Fruit fly (Drosophila melanogaster) whole organism, embryonic: Measurements from ENCODE around the gene CG17855.

Experiments
- CG10431 ChIP-seq: fragments of 200-800 bp; sonication (Bioruptor generic); optimal IDR thresholded peaks from 3 replicates; lab custom pipeline; 2018; ENCODE audit warnings: missing biosample characterization, mild to moderate bottlenecking, missing genetic modification characterization
- CG11504 ChIP-seq: fragments of 200-800 bp; sonication (Bioruptor generic); optimal IDR thresholded peaks from 3 replicates; lab custom pipeline; 2019; ENCODE audit warnings: missing biosample characterization, mild to moderate bottlenecking, missing genetic modification characterization, moderate library complexity
- CG12391 ChIP-seq: fragments of 200-800 bp; sonication (Bioruptor generic); optimal IDR thresholded peaks from 3 replicates; lab custom pipeline; 2018; ENCODE audit warnings: missing biosample characterization, mild to moderate bottlenecking, missing genetic modification characterization, moderate library complexity
- CG12659 ChIP-seq: fragments of 200-800 bp; sonication (Bioruptor generic); optimal IDR thresholded peaks from 3 replicates; lab custom pipeline; 2017; ENCODE audit warnings: mild to moderate bottlenecking, missing biosample characterization, missing genetic modification reagents, missing genetic modification characterization
- CG13424 ChIP-seq: fragments of 200-800 bp; sonication (Bioruptor generic); optimal IDR thresholded peaks from 2 replicates; lab custom pipeline; 2019; ENCODE audit warnings: missing biosample characterization, mild to moderate bottlenecking, missing genetic modification characterization, moderate library complexity
- CG14441 ChIP-seq: fragments of 200-800 bp; sonication (Bioruptor generic); IDR thresholded peaks from 2 replicates; pipeline ENCODE4 v1.3.6; 2022; ENCODE audit warnings: missing biosample characterization, missing genetic modification characterization
- CG14860 ChIP-seq: fragments of 200-800 bp; sonication (Bioruptor generic); IDR thresholded peaks from 3 replicates; pipeline ENCODE4 v1.3.6; 2022; ENCODE audit warnings: missing biosample characterization, missing genetic modification characterization; ENCODE audit not compliant: partially characterized antibody
- CG15479 ChIP-seq: fragments of 200-800 bp; sonication (Bioruptor generic); optimal IDR thresholded peaks from 3 replicates; lab custom pipeline; 2019; ENCODE audit warnings: missing biosample characterization, mild to moderate bottlenecking, missing genetic modification characterization, moderate library complexity
- CG1603 ChIP-seq: fragments of 200-800 bp; sonication (Bioruptor generic); optimal IDR thresholded peaks from 2 replicates; lab custom pipeline; 2019; ENCODE audit warnings: missing biosample characterization, mild to moderate bottlenecking, missing genetic modification characterization, moderate library complexity
- CG17912 ChIP-seq: fragments of 200-800 bp; sonication (Bioruptor generic); optimal IDR thresholded peaks from 2 replicates; lab custom pipeline; 2018; ENCODE audit warnings: missing biosample characterization, mild to moderate bottlenecking, missing genetic modification characterization
- CG18764 ChIP-seq: fragments of 200-800 bp; sonication (Bioruptor generic); optimal IDR thresholded peaks from 3 replicates; lab custom pipeline; 2016; ENCODE audit warnings: missing biosample characterization, missing genetic modification characterization
- CG30403 ChIP-seq: fragments of 200-800 bp; sonication (Bioruptor generic); optimal IDR thresholded peaks from 3 replicates; lab custom pipeline; 2016; ENCODE audit warnings: missing biosample characterization, missing genetic modification characterization
- CG31365 ChIP-seq: fragments of 200-800 bp; sonication (Bioruptor generic); optimal IDR thresholded peaks from 2 replicates; lab custom pipeline; 2018; ENCODE audit warnings: missing biosample characterization, mild to moderate bottlenecking, missing genetic modification characterization
- CG4617 ChIP-seq: fragments of 200-800 bp; sonication (Bioruptor generic); optimal IDR thresholded peaks from 3 replicates; lab custom pipeline; 2016; ENCODE audit warnings: missing biosample characterization, missing genetic modification characterization, borderline replicate concordance
- CG6765 ChIP-seq: fragments of 200-800 bp; sonication (Bioruptor generic); optimal IDR thresholded peaks from 3 replicates; lab custom pipeline; 2017; ENCODE audit warnings: missing biosample characterization, mild to moderate bottlenecking, missing genetic modification characterization
- CG7745 ChIP-seq: fragments of 200-800 bp; sonication (Bioruptor generic); optimal IDR thresholded peaks from 2 replicates; lab custom pipeline; 2018; ENCODE audit warnings: missing biosample characterization, mild to moderate bottlenecking, missing genetic modification characterization, moderate library complexity
- CG8359 ChIP-seq: fragments of 200-800 bp; sonication (Bioruptor generic); optimal IDR thresholded peaks from 2 replicates; lab custom pipeline; 2017; ENCODE audit warnings: missing biosample characterization, mild to moderate bottlenecking, missing genetic modification characterization, borderline replicate concordance
- CG8388 ChIP-seq: fragments of 200-800 bp; sonication (Bioruptor generic); optimal IDR thresholded peaks from 2 replicates; lab custom pipeline; 2019; ENCODE audit warnings: missing biosample characterization, mild to moderate bottlenecking, missing genetic modification characterization, moderate library complexity
- CG8478 ChIP-seq: fragments of >200 bp; optimal IDR thresholded peaks from 2 replicates; lab custom pipeline; 2018
- E2f1 ChIP-seq: fragments of 200-800 bp; sonication (Bioruptor generic); IDR thresholded peaks from 2 replicates; pipeline ENCODE4 v1.3.6; 2022; ENCODE audit warnings: missing biosample characterization, missing genetic modification characterization
- GATAe ChIP-seq: fragments of 200-800 bp; sonication (Bioruptor generic); conservative IDR thresholded peaks from 2 replicates; pipeline ENCODE4 v1.3.6; 2022; ENCODE audit warnings: missing biosample characterization, missing genetic modification characterization
- Gsc ChIP-seq: fragments of 200-800 bp; sonication (Bioruptor generic); IDR thresholded peaks from 2 replicates; pipeline ENCODE4 v1.3.6; 2022; ENCODE audit warnings: missing biosample characterization, missing genetic modification characterization
- Hr78 ChIP-seq, 2 experiments: fragments of 200-800 bp in 1 of 2; fragments of >200 bp in 1 of 2; sonication (Bioruptor generic) in 1 of 2; optimal IDR thresholded peaks; 2 replicates each; lab custom pipeline; 2017 to 2019; ENCODE audit warnings: missing biosample characterization in 2 of 2, missing genetic modification characterization in 2 of 2, mild to moderate bottlenecking in 1 of 2, moderate library complexity in 1 of 2
- Lim3 ChIP-seq: fragments of 200-800 bp; sonication (Bioruptor generic); IDR thresholded peaks from 2 replicates; pipeline ENCODE4 v1.3.6; 2022; ENCODE audit warnings: missing biosample characterization, missing genetic modification characterization
- NC2β ChIP-seq: fragments of 200-800 bp; sonication (Bioruptor generic); optimal IDR thresholded peaks from 2 replicates; lab custom pipeline; 2016; ENCODE audit warnings: missing biosample characterization, missing genetic modification characterization
- Neu2 ChIP-seq: fragments of 200-800 bp; sonication (Bioruptor generic); optimal IDR thresholded peaks from 3 replicates; lab custom pipeline; 2016; ENCODE audit warnings: missing biosample characterization, missing genetic modification characterization, borderline replicate concordance
- Oaz ChIP-seq: fragments of 200-800 bp; sonication (Bioruptor generic); IDR thresholded peaks from 2 replicates; pipeline ENCODE4 v1.3.6; 2022; ENCODE audit warnings: missing biosample characterization, missing genetic modification characterization
- Opbp ChIP-seq: fragments of 200-800 bp; sonication (Bioruptor generic); IDR thresholded peaks from 3 replicates; pipeline ENCODE4 v1.3.6; 2022; ENCODE audit warnings: missing biosample characterization, missing genetic modification characterization; ENCODE audit not compliant: partially characterized antibody
- Trl ChIP-seq, 3 experiments: fragments of >200 bp in 2 of 3; fragments of 200-800 bp in 1 of 3; sonication (Bioruptor generic) in 1 of 3; optimal IDR thresholded peaks; 2 replicates in 1 of 3; 3 replicates in 2 of 3; lab custom pipeline; 2016 to 2017; ENCODE audit warnings: missing biosample characterization in 1 of 3, missing genetic modification characterization in 1 of 3
- ash1 ChIP-seq: fragments of 200-800 bp; sonication (Bioruptor generic); optimal IDR thresholded peaks from 2 replicates; lab custom pipeline; 2018; ENCODE audit warnings: missing biosample characterization, mild to moderate bottlenecking, missing genetic modification characterization
- bbx ChIP-seq: fragments of 200-800 bp; sonication (Bioruptor generic); IDR thresholded peaks from 2 replicates; pipeline ENCODE4 v1.3.6; 2022; ENCODE audit warnings: missing biosample characterization, missing genetic modification characterization; ENCODE audit not compliant: partially characterized antibody
- caup ChIP-seq: fragments of 200-800 bp; sonication (Bioruptor generic); optimal IDR thresholded peaks from 3 replicates; lab custom pipeline; 2017; ENCODE audit warnings: missing biosample characterization, mild to moderate bottlenecking, missing genetic modification characterization, moderate library complexity; ENCODE audit not compliant: severe bottlenecking
- chm ChIP-seq: fragments of 200-800 bp; sonication (Bioruptor generic); IDR thresholded peaks from 2 replicates; pipeline ENCODE4 v1.3.6; 2022; ENCODE audit warnings: missing biosample characterization, missing genetic modification characterization
- disco-r ChIP-seq: fragments of 200-800 bp; sonication (Bioruptor generic); optimal IDR thresholded peaks from 2 replicates; lab custom pipeline; 2016; ENCODE audit warnings: missing biosample characterization, missing genetic modification characterization
- gcm ChIP-seq: fragments of 200-800 bp; sonication (Bioruptor generic); optimal IDR thresholded peaks from 2 replicates; lab custom pipeline; 2019; ENCODE audit warnings: missing biosample characterization, mild to moderate bottlenecking, missing genetic modification characterization, moderate library complexity
- h ChIP-seq: fragments of >200 bp; optimal IDR thresholded peaks from 2 replicates; lab custom pipeline; 2017
- hkb ChIP-seq, 2 experiments: fragments of 200-800 bp in 1 of 2; fragments of >200 bp in 1 of 2; sonication (Bioruptor generic) in 1 of 2; IDR thresholded peaks in 1 of 2; optimal IDR thresholded peaks in 1 of 2; 2 replicates each; pipeline versions ENCODE4 v1.3.6 to Lab custom; 2017 to 2022; ENCODE audit warnings: missing biosample characterization in 1 of 2, missing genetic modification characterization in 1 of 2
- knrl ChIP-seq: fragments of 200-800 bp; sonication (Bioruptor generic); IDR thresholded peaks from 3 replicates; pipeline ENCODE4 v1.3.6; 2022; ENCODE audit warnings: missing biosample characterization, missing genetic modification characterization; ENCODE audit not compliant: partially characterized antibody
- lilli ChIP-seq: fragments of 200-800 bp; sonication (Bioruptor generic); optimal IDR thresholded peaks from 3 replicates; lab custom pipeline; 2016; ENCODE audit warnings: missing biosample characterization, missing genetic modification characterization
- prd ChIP-seq, 3 experiments: fragments of >200 bp in 2 of 3; fragments of 200-800 bp in 1 of 3; sonication (Bioruptor generic) in 1 of 3; optimal IDR thresholded peaks in 2 of 3; IDR thresholded peaks in 1 of 3; 2 replicates in 2 of 3; 3 replicates in 1 of 3; pipeline versions ENCODE4 v1.3.6 to Lab custom; 2017 to 2022; ENCODE audit warnings: missing biosample characterization in 1 of 3, missing genetic modification characterization in 1 of 3
- sens ChIP-seq: fragments of 200-800 bp; sonication (Bioruptor generic); peaks from one replicate; lab custom pipeline; 2016; ENCODE audit warnings: missing biosample characterization, missing genetic modification characterization
- sim ChIP-seq: fragments of 200-800 bp; sonication (Bioruptor generic); IDR thresholded peaks from 2 replicates; pipeline ENCODE4 v1.3.6; 2022; ENCODE audit warnings: missing biosample characterization, missing genetic modification characterization
- so ChIP-seq: fragments of 200-800 bp; sonication (Bioruptor generic); IDR thresholded peaks from 3 replicates; pipeline ENCODE4 v1.3.6; 2022; ENCODE audit warnings: missing biosample characterization, missing genetic modification characterization
- tgo ChIP-seq: fragments of 200-800 bp; sonication (Bioruptor generic); IDR thresholded peaks from 3 replicates; pipeline ENCODE4 v1.3.6; 2022; ENCODE audit warnings: missing biosample characterization, missing genetic modification characterization
- tll ChIP-seq, 2 experiments: fragments of 200-800 bp in 1 of 2; fragments of >200 bp in 1 of 2; sonication (Bioruptor generic) in 1 of 2; optimal IDR thresholded peaks; 2 replicates each; lab custom pipeline; 2017 to 2019; ENCODE audit warnings: missing biosample characterization in 2 of 2, missing genetic modification characterization in 2 of 2, mild to moderate bottlenecking in 1 of 2, moderate library complexity in 1 of 2
- wek ChIP-seq: fragments of 200-800 bp; sonication (Bioruptor generic); optimal IDR thresholded peaks from 3 replicates; lab custom pipeline; 2018; ENCODE audit warnings: missing biosample characterization, mild to moderate bottlenecking, missing genetic modification characterization, moderate library complexity

The CG17855 gene

DNA sequence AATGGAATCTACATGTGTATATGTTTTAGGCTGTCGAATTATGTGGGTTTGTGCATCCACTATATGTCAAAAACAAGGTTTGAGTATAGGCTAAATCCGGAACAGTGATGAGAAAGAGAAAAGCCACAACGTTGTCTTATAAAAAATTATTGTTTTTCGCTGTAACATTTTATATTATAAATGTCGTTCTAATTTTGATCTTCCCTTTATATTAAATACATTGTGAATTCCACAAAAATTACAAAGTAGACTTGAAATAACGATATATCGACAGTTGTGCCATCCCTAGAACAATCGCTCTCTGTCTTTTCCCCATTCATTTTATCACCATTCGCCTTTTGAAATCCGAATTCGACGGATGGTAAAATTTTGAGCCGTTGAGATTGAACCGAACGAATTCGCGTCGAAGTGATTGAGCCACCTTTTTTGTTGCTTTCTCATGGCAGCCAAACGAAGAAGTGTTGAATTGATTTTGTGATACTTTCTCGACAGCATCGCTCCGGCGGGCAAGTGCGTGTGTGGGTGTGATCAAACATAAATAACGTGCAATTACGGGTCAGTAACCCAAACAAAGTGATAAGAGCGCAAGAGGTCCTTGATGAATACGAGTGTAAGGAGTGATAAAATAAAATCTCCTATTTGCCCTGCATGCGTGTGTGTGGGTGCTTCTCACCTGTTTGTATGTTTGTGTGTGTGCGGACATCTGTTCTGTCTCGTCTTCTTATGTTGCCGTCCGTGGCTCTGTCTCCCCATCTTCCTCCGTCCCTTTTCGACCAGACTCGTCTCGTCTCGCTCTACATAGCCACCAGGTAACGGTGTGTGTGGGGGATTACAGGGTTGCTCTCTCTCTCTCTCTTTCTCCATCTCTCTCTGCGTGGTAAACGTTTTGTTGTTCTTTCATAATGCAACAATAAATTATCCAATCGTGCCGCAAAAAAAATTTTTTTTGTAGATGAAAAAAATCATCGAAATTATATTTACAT is 19.1 kb upstream of the CG17855 start, which contains the start of gene Oatp30B (continued):
- TF ChIP-seq chm (GFP tag; lab: Robert Waterston, UW) (peak; percentile 99), lilli (GFP tag; lab: Kevin White, UChicago) (peak; percentile 98), wek (GFP tag; lab: Kevin White, UChicago) (peak; percentile 73), CG15479 (GFP tag; lab: Kevin White, UChicago) (peak; percentile 71), CG8359 (GFP tag; lab: Kevin White, UChicago) (peak; percentile 78), ash1 (peak; percentile 79), CG1603 (tag; lab: Kevin White, UChicago) (peak; percentile 96), CG18764 (GFP tag; lab: Kevin White, UChicago) (peak; percentile 94), CG6765 (GFP tag; lab: Kevin White, UChicago) (peak; percentile 94), CG12391 (peak; percentile 99), prd (optimal IDR thresholded peaks at IDR 0.05; lab: Kevin White, UChicago) (no peak), prd (GFP tag; IDR thresholded peaks at IDR 0.05; lab: Robert Waterston, UW) (peak; percentile 99), Oaz (GFP tag; lab: Robert Waterston, UW) (peak; percentile 95), CG30403 (GFP tag; lab: Kevin White, UChicago) (peak; percentile 98), CG12659 (peak; percentile 97), CG10431 (GFP tag; lab: Kevin White, UChicago) (peak; percentile 72), tll (GFP tag; optimal IDR thresholded peaks at IDR 0.05; lab: Kevin White, UChicago) (peak in 1 of 2 experiments; percentile 44), tgo (GFP tag; lab: Robert Waterston, UW) (peak; percentile 97), caup (GFP tag; lab: Kevin White, UChicago) (peak; percentile 95), Hr78 (GFP tag; optimal IDR thresholded peaks at IDR 0.05; lab: Kevin White, UChicago) (peak in 1 of 2 experiments; percentile 76), CG11504 (tag; lab: Kevin White, UChicago) (peak; percentile 94), Lim3 (peak; percentile 82; the same call in 1 of the 2 replicates), so (peak; percentile 95), h (no peak), CG4617 (peak; percentile 92), CG14860 (GFP tag; lab: Robert Waterston, UW) (peak; percentile 97), sim (GFP tag; lab: Robert Waterston, UW) (peak; percentile 95), disco-r (GFP tag; lab: Kevin White, UChicago) (peak; percentile 90), CG31365 (tag; lab: Kevin White, UChicago) (peak; percentile 81), E2f1 (GFP tag; lab: Robert Waterston, UW) (peak; percentile 97), CG8478 (no peak)

DNA sequence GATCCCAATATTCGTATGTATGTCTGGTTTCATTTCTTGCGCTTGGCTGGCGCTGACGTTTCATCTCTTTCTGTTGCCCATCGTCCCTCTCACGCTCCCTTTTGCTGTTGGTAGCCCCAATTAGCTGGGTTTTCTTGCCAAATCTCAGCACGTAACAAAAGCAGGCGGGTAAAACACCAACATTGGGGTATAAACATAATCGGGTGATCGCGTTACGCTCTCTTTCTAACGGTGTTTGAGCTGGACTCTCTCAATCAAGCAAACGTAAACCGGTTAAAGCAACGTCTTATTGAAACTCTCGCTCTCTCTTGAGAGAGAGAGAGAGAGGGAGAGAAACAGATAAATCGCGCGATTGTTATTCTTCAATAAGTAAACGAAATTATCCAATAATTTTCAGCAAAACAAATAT is 17.6 kb upstream of the CG17855 start:
- TF ChIP-seq hkb (optimal IDR thresholded peaks at IDR 0.05; lab: Kevin White, UChicago) = no peak
- TF ChIP-seq hkb (GFP tag; IDR thresholded peaks at IDR 0.05; lab: Robert Waterston, UW) = peak; percentile 31; the same call in 1 of the 2 replicates
- no peak for TF ChIP-seq Opbp (GFP tag; lab: Robert Waterston, UW)
- TF ChIP-seq CG8388 (GFP tag; lab: Kevin White, UChicago) = no peak
- no peak for TF ChIP-seq gcm (GFP tag; lab: Kevin White, UChicago)
- no peak for TF ChIP-seq bbx (GFP tag; lab: Robert Waterston, UW)
- no peak for TF ChIP-seq Gsc
- peak; percentile 65 for TF ChIP-seq sens (GFP tag; lab: Kevin White, UChicago)
- no peak for TF ChIP-seq knrl
- peak; percentile 88 to 89 for TF ChIP-seq Trl (optimal IDR thresholded peaks at IDR 0.05; lab: Kevin White, UChicago)
- TF ChIP-seq Trl (GFP tag; optimal IDR thresholded peaks at IDR 0.05; lab: Kevin White, UChicago) = no peak
- TF ChIP-seq CG17912 = no peak
- no peak for TF ChIP-seq NC2β
- no peak for TF ChIP-seq GATAe (GFP tag; lab: Robert Waterston, UW)
- no peak for TF ChIP-seq Oaz (GFP tag; lab: Robert Waterston, UW)
- peak; percentile 53 for TF ChIP-seq CG7745 (tag; lab: Kevin White, UChicago)
- 0 out of 2 replicates have a peak, but pooled peaks have one; percentile 25 for TF ChIP-seq chm (GFP tag; lab: Robert Waterston, UW)
- no peak for TF ChIP-seq CG13424 (tag; lab: Kevin White, UChicago)
- no peak for TF ChIP-seq Neu2
- no peak for TF ChIP-seq CG14441 (GFP tag; lab: Robert Waterston, UW)
